Fruit fly (Drosophila melanogaster): Measurements from ENCODE around the gene nmd.

The nmd gene

DNA sequence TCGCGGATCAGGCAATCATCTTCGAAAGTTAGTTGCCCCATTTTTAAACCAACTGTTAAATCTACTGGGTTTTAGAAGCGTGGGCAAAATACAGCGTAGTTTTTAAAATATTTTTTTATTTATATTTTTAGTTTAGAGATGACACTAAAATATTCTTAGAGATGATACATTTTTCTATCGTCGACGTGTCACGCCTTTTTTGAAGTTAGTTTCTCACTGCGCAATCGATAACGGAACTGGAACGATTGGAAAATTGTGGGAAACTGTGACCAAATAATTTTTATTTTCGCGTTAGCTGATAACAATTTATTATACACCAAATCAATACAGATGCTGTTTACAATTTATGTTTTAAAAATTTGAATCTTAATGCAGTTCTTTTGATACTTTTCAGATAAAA lies 25.1 kb downstream of the nmd start, which contains the start of gene Utx (continued):
- no peak for TF ChIP-seq CG13424 (tag; optimal IDR thresholded peaks at IDR 0.05)
- no peak for TF ChIP-seq Mad (GFP tag; optimal IDR thresholded peaks at IDR 0.05)
- no peak for TF ChIP-seq CG11093 (GFP tag; IDR thresholded peaks at IDR 0.05)
- TF ChIP-seq Dp (GFP tag; optimal IDR thresholded peaks at IDR 0.05): peak; percentile 45
- TF ChIP-seq Eip74EF (GFP tag; optimal IDR thresholded peaks at IDR 0.05): no peak
- no peak for TF ChIP-seq CG7372 (GFP tag; IDR thresholded peaks at IDR 0.05)
- TF ChIP-seq CG3726 (GFP tag; IDR thresholded peaks at IDR 0.05): no peak
- TF ChIP-seq hth (optimal IDR thresholded peaks at IDR 0.05): no peak
- TF ChIP-seq CG3838 (GFP tag; optimal IDR thresholded peaks at IDR 0.05): no peak
- no peak for TF ChIP-seq dati (GFP tag; IDR thresholded peaks at IDR 0.05)
- no peak for TF ChIP-seq Neu2 (GFP tag; optimal IDR thresholded peaks at IDR 0.05; ENCODE audit: borderline replicate concordance)
- no peak for TF ChIP-seq schlank (tag; optimal IDR thresholded peaks at IDR 0.05)
- TF ChIP-seq TFAM (GFP tag; optimal IDR thresholded peaks at IDR 0.05): no peak
- TF ChIP-seq tup (GFP tag; optimal IDR thresholded peaks at IDR 0.05): no peak
- TF ChIP-seq chif (GFP tag; optimal IDR thresholded peaks at IDR 0.05): no peak
- peak; percentile 24 for TF ChIP-seq CG10267 (tag; optimal IDR thresholded peaks at IDR 0.05)
- no peak for TF ChIP-seq prd (optimal IDR thresholded peaks at IDR 0.05)
- TF ChIP-seq prd (GFP tag; IDR thresholded peaks at IDR 0.05): no peak
- no peak for TF ChIP-seq Lim3 (GFP tag; IDR thresholded peaks at IDR 0.05)
- TF ChIP-seq zfh2 (GFP tag; optimal IDR thresholded peaks at IDR 0.05): no peak
- TF ChIP-seq kni (GFP tag; optimal IDR thresholded peaks at IDR 0.05): no peak
- peak; percentile 88 for TF ChIP-seq BEAF-32 (GFP tag; optimal IDR thresholded peaks at IDR 0.05)
- peak; percentile 84 for TF ChIP-seq CG13287 (GFP tag; IDR thresholded peaks at IDR 0.05; ENCODE audit: partially characterized antibody)
- TF ChIP-seq CG6765 (GFP tag; optimal IDR thresholded peaks at IDR 0.05): no peak
- TF ChIP-seq maf-S (GFP tag; optimal IDR thresholded peaks at IDR 0.05): no peak
- no peak for TF ChIP-seq nom (GFP tag; optimal IDR thresholded peaks at IDR 0.05)
- TF ChIP-seq tin (GFP tag; optimal IDR thresholded peaks at IDR 0.05): no peak
- 0 out of 4 replicates have a peak, but pooled peaks have one; percentile 49 for TF ChIP-seq chinmo (GFP tag; IDR thresholded peaks at IDR 0.05; ENCODE audit: partially characterized antibody)
- TF ChIP-seq fd64A (GFP tag; optimal IDR thresholded peaks at IDR 0.05): no peak
- TF ChIP-seq al (GFP tag; IDR thresholded peaks at IDR 0.05): no peak
- no peak for TF ChIP-seq MTF-1 (GFP tag; optimal IDR thresholded peaks at IDR 0.05; ENCODE audit: borderline replicate concordance)
- TF ChIP-seq trem (tag; optimal IDR thresholded peaks at IDR 0.05): peak; percentile 49
- no peak for TF ChIP-seq gce (GFP tag; IDR thresholded peaks at IDR 0.05)
- TF ChIP-seq E2f2 (GFP tag; IDR thresholded peaks at IDR 0.05): peak; percentile 79
- TF ChIP-seq tio (GFP tag; optimal IDR thresholded peaks at IDR 0.05): no peak
- TF ChIP-seq MBD-R2 (GFP tag; IDR thresholded peaks at IDR 0.05): peak; percentile 33; the same call in 1 of the 2 replicates
- no peak for TF ChIP-seq zf30C (GFP tag; optimal IDR thresholded peaks at IDR 0.05)
- TF ChIP-seq CG6689 (GFP tag; IDR thresholded peaks at IDR 0.05): no peak
- peak; percentile 91 for TF ChIP-seq amos (GFP tag; IDR thresholded peaks at IDR 0.05; ENCODE audit: partially characterized antibody)
- TF ChIP-seq Doc3 (GFP tag; IDR thresholded peaks at IDR 0.05; ENCODE audit: partially characterized antibody): peak; percentile 79
- no peak for TF ChIP-seq CG11504 (tag; optimal IDR thresholded peaks at IDR 0.05)
- no peak for TF ChIP-seq h (optimal IDR thresholded peaks at IDR 0.05)
- TF ChIP-seq Drgx (GFP tag; IDR thresholded peaks at IDR 0.05): no peak
- no peak for TF ChIP-seq Mes4 (GFP tag; optimal IDR thresholded peaks at IDR 0.05)
- peak; percentile 23; the same call in 1 of the 3 replicates for TF ChIP-seq Dbx (GFP tag; IDR thresholded peaks at IDR 0.05)
- no peak for TF ChIP-seq peb (GFP tag; IDR thresholded peaks at IDR 0.05)
- no peak for TF ChIP-seq corto (GFP tag; optimal IDR thresholded peaks at IDR 0.05)
- TF ChIP-seq row (GFP tag; IDR thresholded peaks at IDR 0.05): peak; percentile 87
- no peak for TF ChIP-seq CG15011 (GFP tag; optimal IDR thresholded peaks at IDR 0.05)
- TF ChIP-seq CG7745 (tag; optimal IDR thresholded peaks at IDR 0.05): no peak
- no peak for TF ChIP-seq gcm2 (GFP tag; optimal IDR thresholded peaks at IDR 0.05)
- no peak for TF ChIP-seq bigmax (GFP tag; optimal IDR thresholded peaks at IDR 0.05)
